Worm (Caenorhabditis elegans): ENCODE measurements around the gene nrf-5.

Gene nrf-5

ce11 chrV:13787948-13788681 lies 40.0 kb upstream of the nrf-5 start:
- peak; percentile 68 for TF ChIP-seq dve-1 (tag; optimal IDR thresholded peaks at IDR 0.05; ENCODE audit: insufficient read depth)
- no peak for TF ChIP-seq daf-16 (GFP tag; optimal IDR thresholded peaks at IDR 0.05)
- TF ChIP-seq daf-16 (tag; optimal IDR thresholded peaks at IDR 0.05), result peak; percentile 85
- peak; percentile 51 for TF ChIP-seq aha-1 (tag)
- TF ChIP-seq hlh-30 (tag; optimal IDR thresholded peaks at IDR 0.05; ENCODE audit: insufficient read depth), result peak; percentile 82
- TF ChIP-seq nhr-25 (tag; optimal IDR thresholded peaks at IDR 0.05; ENCODE audit: borderline replicate concordance, insufficient read depth), result no peak
- peak; percentile 15 for TF ChIP-seq nhr-11 (tag; optimal IDR thresholded peaks at IDR 0.05)
- TF ChIP-seq mes-2 (tag; optimal IDR thresholded peaks at IDR 0.05; ENCODE audit: poor library complexity, severe bottlenecking), result peak; percentile 1
- 0 out of 2 replicates have a peak, but pooled peaks have one; percentile 14 for TF ChIP-seq arid-1 (GFP tag; conservative IDR thresholded peaks at IDR 0.05)
- TF ChIP-seq ceh-28 (tag; optimal IDR thresholded peaks at IDR 0.05), result no peak
- no peak for TF ChIP-seq cey-2 (tag; optimal IDR thresholded peaks at IDR 0.05; ENCODE audit: borderline replicate concordance, insufficient read depth)
- TF ChIP-seq pha-4 (GFP tag; IDR thresholded peaks at IDR 0.05), result no peak
- peak; percentile 2 for TF ChIP-seq pha-4 (tag; optimal IDR thresholded peaks at IDR 0.05)
- TF ChIP-seq dmd-6 (GFP tag; IDR thresholded peaks at IDR 0.05), result peak; percentile 29; the same call in 1 of the 2 replicates
- TF ChIP-seq pqm-1 (tag; optimal IDR thresholded peaks at IDR 0.05), result peak; percentile 56
- TF ChIP-seq mdl-1 (tag; optimal IDR thresholded peaks at IDR 0.05), result peak in 1 of 2 experiments; percentile 1
- no peak for TF ChIP-seq tra-1 (GFP tag; IDR thresholded peaks at IDR 0.05)
- no peak for TF ChIP-seq daf-8 (GFP tag; IDR thresholded peaks at IDR 0.05)
- TF ChIP-seq nhr-41 (GFP tag; IDR thresholded peaks at IDR 0.05), result no peak
- no peak for TF ChIP-seq F26F4.8 (GFP tag; conservative IDR thresholded peaks at IDR 0.05)
- TF ChIP-seq ama-1 (optimal IDR thresholded peaks at IDR 0.05), result no peak
- TF ChIP-seq snpc-4 (tag; optimal IDR thresholded peaks at IDR 0.05), result no peak
- peak; percentile 25 for TF ChIP-seq mep-1 (tag; optimal IDR thresholded peaks at IDR 0.05)

- peak; percentile 56 for TF ChIP-seq pha-4 (GFP tag; IDR thresholded peaks at IDR 0.05)
- TF ChIP-seq pha-4 (tag; optimal IDR thresholded peaks at IDR 0.05), result peak; percentile 72
- peak; percentile 63 for TF ChIP-seq mxl-3 (GFP tag; optimal IDR thresholded peaks at IDR 0.05)
- peak; percentile 70 for TF ChIP-seq egl-43 (GFP tag; IDR thresholded peaks at IDR 0.05)
- TF ChIP-seq nhr-102 (tag; optimal IDR thresholded peaks at IDR 0.05), result peak; percentile 36
- no peak for TF ChIP-seq gei-8 (GFP tag; optimal IDR thresholded peaks at IDR 0.05)
- peak; percentile 52 for TF ChIP-seq T26A8.4 (GFP tag; IDR thresholded peaks at IDR 0.05)
- TF ChIP-seq D1046.2 (GFP tag; IDR thresholded peaks at IDR 0.05), result no peak
- no peak for TF ChIP-seq zfp-2 (tag; optimal IDR thresholded peaks at IDR 0.05)
- no peak for TF ChIP-seq nhr-42 (GFP tag; IDR thresholded peaks at IDR 0.05)
- no peak for TF ChIP-seq skn-1 (tag; optimal IDR thresholded peaks at IDR 0.05)
- TF ChIP-seq fkh-10 (GFP tag; optimal IDR thresholded peaks at IDR 0.05), result peak; percentile 74
- peak; percentile 39 for TF ChIP-seq dpl-1 (GFP tag; optimal IDR thresholded peaks at IDR 0.05)
- peak; percentile 30 for TF ChIP-seq lin-15B (tag; optimal IDR thresholded peaks at IDR 0.05)
- no peak for TF ChIP-seq nhr-76 (tag; optimal IDR thresholded peaks at IDR 0.05)
- TF ChIP-seq set-16 (GFP tag; IDR thresholded peaks at IDR 0.05), result peak; percentile 35; the same call in 1 of the 2 replicates
- TF ChIP-seq unc-62 (GFP tag; optimal IDR thresholded peaks at IDR 0.05 in 1 of 2), result peak in 1 of 2 experiments; percentile 100
- TF ChIP-seq unc-62 (tag; optimal IDR thresholded peaks at IDR 0.05), result no peak
- TF ChIP-seq nhr-25 (tag; optimal IDR thresholded peaks at IDR 0.05; ENCODE audit: borderline replicate concordance, insufficient read depth), result peak; percentile 46
- TF ChIP-seq fos-1 (tag; optimal IDR thresholded peaks at IDR 0.05), result no peak
- TF ChIP-seq ceh-62 (tag; optimal IDR thresholded peaks at IDR 0.05), result no peak
- TF ChIP-seq dve-1 (tag; optimal IDR thresholded peaks at IDR 0.05; ENCODE audit: insufficient read depth), result peak; percentile 95
- no peak for TF ChIP-seq ceh-32 (tag; optimal IDR thresholded peaks at IDR 0.05; ENCODE audit: poor library complexity)
- no peak for TF ChIP-seq dmd-8 (GFP tag; IDR thresholded peaks at IDR 0.05)
- TF ChIP-seq zip-11 (GFP tag; IDR thresholded peaks at IDR 0.05), result no peak
- no peak for TF ChIP-seq daf-19 (GFP tag; conservative IDR thresholded peaks at IDR 0.05)
- TF ChIP-seq F49E8.2 (tag; optimal IDR thresholded peaks at IDR 0.05; ENCODE audit: borderline replicate concordance), result no peak
- peak; percentile 53 for TF ChIP-seq tra-1 (GFP tag; IDR thresholded peaks at IDR 0.05)
- peak; percentile 86 for TF ChIP-seq hlh-30 (tag; optimal IDR thresholded peaks at IDR 0.05; ENCODE audit: insufficient read depth)
- peak; percentile 92 for TF ChIP-seq mep-1 (tag; optimal IDR thresholded peaks at IDR 0.05)
- no peak for TF ChIP-seq R02D3.7 (tag; optimal IDR thresholded peaks at IDR 0.05)
- no peak for TF ChIP-seq unc-130 (GFP tag; optimal IDR thresholded peaks at IDR 0.05)
- peak; percentile 39 for TF ChIP-seq lin-13 (GFP tag; optimal IDR thresholded peaks at IDR 0.05)
Measured at ce11 chrV:13789362-13789761, 38.7 kb upstream of the nrf-5 start.

Data from whole organism, L4 larva.